Fruit fly (Drosophila melanogaster) whole organism, embryonic: ENCODE results near the gene CG6441.

Source experiments
- Abd-B ChIP-seq: fragments of 200-800 bp; sonication (Bioruptor generic); optimal IDR thresholded peaks from 2 replicates; lab custom pipeline; 2018; ENCODE audit warnings: missing biosample characterization, mild to moderate bottlenecking, missing genetic modification characterization, moderate library complexity
- CG10147 ChIP-seq: fragments of 200-800 bp; sonication (Bioruptor generic); optimal IDR thresholded peaks from 2 replicates; lab custom pipeline; 2019; ENCODE audit warnings: missing biosample characterization, mild to moderate bottlenecking, missing genetic modification characterization, moderate library complexity
- CG10274 ChIP-seq: fragments of 200-800 bp; sonication (Bioruptor generic); optimal IDR thresholded peaks from 3 replicates; lab custom pipeline; 2017; ENCODE audit warnings: missing biosample characterization, mild to moderate bottlenecking, missing genetic modification characterization
- CG10654 ChIP-seq: fragments of 200-800 bp; sonication (Bioruptor generic); optimal IDR thresholded peaks from 2 replicates; lab custom pipeline; 2016; ENCODE audit warnings: missing biosample characterization, missing genetic modification characterization
- CG11247 ChIP-seq: fragments of 200-800 bp; sonication (Bioruptor generic); IDR thresholded peaks from 2 replicates; pipeline ENCODE4 v1.3.6; 2022; ENCODE audit warnings: missing biosample characterization, missing genetic modification characterization
- CG12104 ChIP-seq: fragments of 200-800 bp; sonication (Bioruptor generic); optimal IDR thresholded peaks from 3 replicates; lab custom pipeline; 2016; ENCODE audit warnings: missing biosample characterization, missing genetic modification characterization
- CG12299 ChIP-seq: fragments of 200-800 bp; sonication (Bioruptor generic); optimal IDR thresholded peaks from 2 replicates; lab custom pipeline; 2018; ENCODE audit warnings: missing biosample characterization, mild to moderate bottlenecking, missing genetic modification characterization
- CG12391 ChIP-seq: fragments of 200-800 bp; sonication (Bioruptor generic); optimal IDR thresholded peaks from 3 replicates; lab custom pipeline; 2018; ENCODE audit warnings: missing biosample characterization, mild to moderate bottlenecking, missing genetic modification characterization, moderate library complexity
- CG12942 ChIP-seq: fragments of 200-800 bp; sonication (Bioruptor generic); optimal IDR thresholded peaks from 3 replicates; lab custom pipeline; 2016; ENCODE audit warnings: missing biosample characterization, missing genetic modification characterization
- CG13424 ChIP-seq: fragments of 200-800 bp; sonication (Bioruptor generic); optimal IDR thresholded peaks from 2 replicates; lab custom pipeline; 2019; ENCODE audit warnings: missing biosample characterization, mild to moderate bottlenecking, missing genetic modification characterization, moderate library complexity
- CG13624 ChIP-seq: fragments of 200-800 bp; sonication (Bioruptor generic); optimal IDR thresholded peaks from 2 replicates; lab custom pipeline; 2016; ENCODE audit warnings: missing biosample characterization, missing genetic modification characterization
- CG14014 ChIP-seq: fragments of 200-800 bp; sonication (Bioruptor generic); IDR thresholded peaks from 2 replicates; pipeline ENCODE4 v1.3.6; 2022; ENCODE audit warnings: missing biosample characterization, missing genetic modification characterization
- CG14667 ChIP-seq: fragments of 200-800 bp; sonication (Bioruptor generic); IDR thresholded peaks from 2 replicates; pipeline ENCODE4 v1.3.6; 2022; ENCODE audit warnings: missing biosample characterization, missing genetic modification characterization
- CG15269 ChIP-seq: fragments of 200-800 bp; sonication (Bioruptor generic); optimal IDR thresholded peaks from 2 replicates; lab custom pipeline; 2018; ENCODE audit warnings: missing biosample characterization, mild to moderate bottlenecking, missing genetic modification characterization, moderate library complexity
- CG1792 ChIP-seq: fragments of 200-800 bp; sonication (Bioruptor generic); optimal IDR thresholded peaks from 2 replicates; lab custom pipeline; 2016; ENCODE audit warnings: missing biosample characterization, missing genetic modification characterization
- CG18619 ChIP-seq: fragments of 200-800 bp; sonication (Bioruptor generic); optimal IDR thresholded peaks from 3 replicates; lab custom pipeline; 2017; ENCODE audit warnings: missing biosample characterization, mild to moderate bottlenecking, missing genetic modification characterization
- CG2202 ChIP-seq: fragments of 200-800 bp; sonication (Bioruptor generic); optimal IDR thresholded peaks from 2 replicates; lab custom pipeline; 2018; ENCODE audit warnings: missing biosample characterization, mild to moderate bottlenecking, missing genetic modification characterization
- CG4282 ChIP-seq: fragments of 200-800 bp; sonication (Bioruptor generic); optimal IDR thresholded peaks from 2 replicates; lab custom pipeline; 2016; ENCODE audit warnings: missing biosample characterization, missing genetic modification characterization
- CG43689 ChIP-seq: fragments of 200-800 bp; sonication (Bioruptor generic); IDR thresholded peaks from 2 replicates; pipeline ENCODE4 v1.3.6; 2022; ENCODE audit warnings: missing biosample characterization, missing genetic modification characterization
- Dref ChIP-seq: fragments of 200-800 bp; sonication (Bioruptor generic); IDR thresholded peaks from 2 replicates; pipeline ENCODE4 v1.3.6; 2022; ENCODE audit warnings: missing biosample characterization, missing genetic modification characterization
- Ets97D ChIP-seq: fragments of 200-800 bp; sonication (Bioruptor generic); optimal IDR thresholded peaks from 3 replicates; lab custom pipeline; 2016; ENCODE audit warnings: missing biosample characterization, missing genetic modification characterization
- GATAe ChIP-seq: fragments of 200-800 bp; sonication (Bioruptor generic); conservative IDR thresholded peaks from 2 replicates; pipeline ENCODE4 v1.3.6; 2022; ENCODE audit warnings: missing biosample characterization, missing genetic modification characterization
- HmgD ChIP-seq: fragments of 200-800 bp; sonication (Bioruptor generic); optimal IDR thresholded peaks from 3 replicates; lab custom pipeline; 2016; ENCODE audit warnings: missing biosample characterization, missing genetic modification characterization
- Hr51 ChIP-seq, 2 experiments: fragments of 200-800 bp; sonication (Bioruptor generic); optimal IDR thresholded peaks; 2 replicates in 1 of 2; 3 replicates in 1 of 2; lab custom pipeline; 2016 to 2018; ENCODE audit warnings: missing biosample characterization in 2 of 2, missing genetic modification characterization in 2 of 2, mild to moderate bottlenecking in 1 of 2, moderate library complexity in 1 of 2
- Lpt ChIP-seq: fragments of >200 bp; optimal IDR thresholded peaks from 2 replicates; lab custom pipeline; 2018; ENCODE audit warnings: missing biosample characterization, missing genetic modification characterization
- Mad ChIP-seq: fragments of 200-800 bp; sonication (Bioruptor generic); optimal IDR thresholded peaks from 2 replicates; lab custom pipeline; 2016; ENCODE audit warnings: missing biosample characterization, missing genetic modification characterization
- Myb ChIP-seq: fragments of 200-800 bp; sonication (Bioruptor generic); optimal IDR thresholded peaks from 2 replicates; lab custom pipeline; 2016; ENCODE audit warnings: missing biosample characterization, missing genetic modification characterization
- Nf-YC ChIP-seq: fragments of 200-800 bp; optimal IDR thresholded peaks from 3 replicates; lab custom pipeline; 2019; ENCODE audit warnings: missing biosample characterization, mild to moderate bottlenecking, missing genetic modification characterization, moderate library complexity
- Pdp1 ChIP-seq, 2 experiments: fragments of 200-800 bp; sonication (Bioruptor generic); optimal IDR thresholded peaks; 3 replicates each; lab custom pipeline; 2016; ENCODE audit warnings: missing biosample characterization in 2 of 2, missing genetic modification characterization in 2 of 2, mild to moderate bottlenecking in 1 of 2, moderate library complexity in 1 of 2
- Sox100B ChIP-seq: fragments of 200-800 bp; sonication (Bioruptor generic); optimal IDR thresholded peaks from 3 replicates; lab custom pipeline; 2018; ENCODE audit warnings: missing biosample characterization, mild to moderate bottlenecking, missing genetic modification characterization
- Taf1 ChIP-seq: fragments of 200-800 bp; sonication (Bioruptor generic); IDR thresholded peaks from 2 replicates; pipeline ENCODE4 v1.3.6; 2022; ENCODE audit warnings: missing biosample characterization, missing genetic modification characterization
- ac ChIP-seq: fragments of 200-800 bp; sonication (Bioruptor generic); optimal IDR thresholded peaks from 3 replicates; lab custom pipeline; 2017; ENCODE audit warnings: missing biosample characterization, mild to moderate bottlenecking, missing genetic modification characterization
- amos ChIP-seq: fragments of 200-800 bp; sonication (Bioruptor generic); IDR thresholded peaks from 2 replicates; pipeline ENCODE4 v1.3.6; 2022; ENCODE audit warnings: missing biosample characterization, missing genetic modification characterization; ENCODE audit not compliant: partially characterized antibody
- ato ChIP-seq: fragments of 200-800 bp; sonication (Bioruptor generic); IDR thresholded peaks from 2 replicates; pipeline ENCODE4 v1.3.6; 2022; ENCODE audit warnings: missing biosample characterization, missing genetic modification characterization; ENCODE audit not compliant: partially characterized antibody
- btn ChIP-seq: fragments of 200-800 bp; sonication (Bioruptor generic); optimal IDR thresholded peaks from 2 replicates; lab custom pipeline; 2016; ENCODE audit warnings: missing biosample characterization, missing genetic modification characterization
- cg ChIP-seq: fragments of 200-800 bp; sonication (Bioruptor generic); optimal IDR thresholded peaks from 3 replicates; lab custom pipeline; 2019; ENCODE audit warnings: missing biosample characterization, mild to moderate bottlenecking, missing genetic modification characterization, moderate library complexity
- ci ChIP-seq: fragments of 200-800 bp; sonication (Bioruptor generic); IDR thresholded peaks from 3 replicates; pipeline ENCODE4 v1.3.6; 2022; ENCODE audit warnings: missing biosample characterization, missing genetic modification characterization
- danr ChIP-seq: fragments of 200-800 bp; sonication (Bioruptor generic); IDR thresholded peaks from 2 replicates; pipeline ENCODE4 v1.3.6; 2022; ENCODE audit warnings: missing biosample characterization, missing genetic modification characterization
- eve ChIP-seq, 2 experiments: fragments of >200 bp; optimal IDR thresholded peaks; 2 replicates each; lab custom pipeline; 2017; ENCODE audit warnings: missing biosample characterization in 2 of 2, missing genetic modification characterization in 2 of 2
- hb ChIP-seq: fragments of 200-800 bp; sonication (Bioruptor generic); IDR thresholded peaks from 3 replicates; pipeline ENCODE4 v1.3.6; 2022; ENCODE audit warnings: missing biosample characterization, missing genetic modification characterization; ENCODE audit not compliant: partially characterized antibody
- odd ChIP-seq: fragments of 200-800 bp; sonication (Bioruptor generic); optimal IDR thresholded peaks from 2 replicates; lab custom pipeline; 2017; ENCODE audit warnings: missing biosample characterization, mild to moderate bottlenecking, missing genetic modification characterization
- p53 ChIP-seq: fragments of 200-800 bp; sonication (Bioruptor generic); optimal IDR thresholded peaks from 2 replicates; lab custom pipeline; 2016; ENCODE audit warnings: missing biosample characterization, missing genetic modification characterization
- pros ChIP-seq: fragments of 200-800 bp; sonication (Bioruptor generic); optimal IDR thresholded peaks from 3 replicates; lab custom pipeline; 2019; ENCODE audit warnings: missing biosample characterization, mild to moderate bottlenecking, missing genetic modification characterization, moderate library complexity
- sc ChIP-seq, 3 experiments: fragments of >200 bp in 2 of 3; fragments of 200-800 bp in 1 of 3; sonication (Bioruptor generic) in 1 of 3; optimal IDR thresholded peaks; 2 replicates in 2 of 3; 3 replicates in 1 of 3; lab custom pipeline; 2017; ENCODE audit warnings: mild to moderate bottlenecking in 1 of 3, missing biosample characterization in 1 of 3, missing genetic modification characterization in 1 of 3, missing genetic modification reagents in 1 of 3
- sd ChIP-seq: fragments of 200-800 bp; sonication (Bioruptor generic); optimal IDR thresholded peaks from 3 replicates; lab custom pipeline; 2018; ENCODE audit warnings: missing biosample characterization, mild to moderate bottlenecking, missing genetic modification characterization, moderate library complexity
- sima ChIP-seq: fragments of 200-800 bp; sonication (Bioruptor generic); optimal IDR thresholded peaks from 2 replicates; lab custom pipeline; 2016; ENCODE audit warnings: missing biosample characterization, missing genetic modification characterization
- sna ChIP-seq: fragments of 200-800 bp; sonication (Bioruptor generic); IDR thresholded peaks from 2 replicates; pipeline ENCODE4 v1.3.6; 2022; ENCODE audit warnings: missing biosample characterization, missing genetic modification characterization; ENCODE audit not compliant: partially characterized antibody
- ssp ChIP-seq: fragments of 200-800 bp; sonication (Bioruptor generic); IDR thresholded peaks from 2 replicates; pipeline ENCODE4 v1.3.6; 2022; ENCODE audit warnings: missing biosample characterization, missing genetic modification characterization
- stc ChIP-seq: fragments of 200-800 bp; sonication (Bioruptor generic); IDR thresholded peaks from 2 replicates; pipeline ENCODE4 v1.3.6; 2022; ENCODE audit warnings: missing biosample characterization, missing genetic modification characterization
- vnd ChIP-seq: fragments of 200-800 bp; sonication (Bioruptor generic); IDR thresholded peaks from 3 replicates; pipeline ENCODE4 v1.3.6; 2022; ENCODE audit warnings: missing biosample characterization, missing genetic modification characterization; ENCODE audit not compliant: partially characterized antibody

Gene CG6441

DNA sequence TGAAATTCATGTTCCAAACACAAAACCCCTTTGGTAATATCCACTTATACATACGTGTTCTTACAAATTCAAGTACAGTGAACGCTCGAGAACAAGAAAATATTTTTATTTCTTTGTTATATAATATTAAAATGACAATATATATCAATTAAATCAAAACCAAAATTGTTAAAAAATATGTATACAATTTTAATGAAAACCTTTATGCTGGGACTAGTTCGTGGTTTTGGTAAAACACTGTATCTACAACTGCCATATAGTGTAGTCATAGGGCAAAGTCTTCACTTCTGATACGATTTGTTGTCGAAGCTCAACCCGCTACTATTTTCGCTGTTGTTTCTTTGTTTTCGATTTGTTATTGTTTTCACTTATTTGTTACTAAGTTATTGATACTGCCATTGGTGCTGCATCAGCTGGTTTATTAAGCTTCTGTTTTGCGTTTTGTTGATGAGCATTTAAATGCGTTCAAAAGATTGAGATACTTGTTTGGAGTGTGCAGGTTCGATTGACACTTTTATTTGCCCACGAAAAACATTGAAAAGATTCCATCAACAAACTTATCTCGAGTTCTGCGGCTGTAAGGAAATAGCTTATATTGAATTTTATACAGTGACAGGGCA, 39.7 kb upstream of the CG6441 start (continued):
- TF ChIP-seq CG12391 (tag; lab: Kevin White, UChicago) (peak; percentile 35), ci (GFP tag; lab: Robert Waterston, UW) (no peak), CG10147 (GFP tag; lab: Kevin White, UChicago) (no peak), sd (tag; lab: Kevin White, UChicago) (no peak), CG12942 (GFP tag; lab: Kevin White, UChicago) (no peak), CG10654 (GFP tag; lab: Kevin White, UChicago) (no peak), btn (GFP tag; lab: Kevin White, UChicago) (no peak), pros (GFP tag; lab: Kevin White, UChicago) (no peak), CG14667 (no peak), stc (no peak; the same call in 1 of the 2 replicates), ac (GFP tag; lab: Kevin White, UChicago) (no peak), Ets97D (no peak), Lpt (no peak), sna (GFP tag; lab: Robert Waterston, UW) (no peak), odd (GFP tag; lab: Kevin White, UChicago) (no peak), CG13424 (tag; lab: Kevin White, UChicago) (peak; percentile 43), CG12299 (peak; percentile 28), CG15269 (peak; percentile 64), CG18619 (no peak), Nf-YC (no peak), CG1792 (GFP tag; lab: Kevin White, UChicago) (no peak), amos (no peak), cg (GFP tag; lab: Kevin White, UChicago) (no peak), GATAe (no peak), Taf1 (GFP tag; lab: Robert Waterston, UW) (peak; percentile 74), CG43689 (no peak), ato (GFP tag; lab: Robert Waterston, UW) (no peak), sc (optimal IDR thresholded peaks at IDR 0.05; lab: Kevin White, UChicago) (no peak), sc (GFP tag; optimal IDR thresholded peaks at IDR 0.05; lab: Kevin White, UChicago) (no peak), sima (GFP tag; lab: Kevin White, UChicago) (no peak), Sox100B (peak; percentile 11), CG12104 (GFP tag; lab: Kevin White, UChicago) (no peak), Hr51 (GFP tag; optimal IDR thresholded peaks at IDR 0.05; lab: Kevin White, UChicago) (peak in 1 of 2 experiments; percentile 28), HmgD (no peak), Myb (GFP tag; lab: Kevin White, UChicago) (no peak), CG13624 (GFP tag; lab: Kevin White, UChicago) (no peak), danr (GFP tag; lab: Robert Waterston, UW) (no peak), Pdp1 (GFP tag; optimal IDR thresholded peaks at IDR 0.05; lab: Kevin White, UChicago) (no peak), CG2202 (tag; lab: Kevin White, UChicago) (no peak), Abd-B (GFP tag; lab: Kevin White, UChicago) (peak; percentile 3), CG11247 (GFP tag; lab: Robert Waterston, UW) (peak; percentile 60; the same call in 1 of the 2 replicates), CG14014 (GFP tag; lab: Robert Waterston, UW) (peak; percentile 69; the same call in 1 of the 2 replicates), CG10274 (no peak), p53 (GFP tag; lab: Kevin White, UChicago) (no peak), ssp (GFP tag; lab: Robert Waterston, UW) (no peak), eve (GFP tag; optimal IDR thresholded peaks at IDR 0.05; lab: Kevin White, UChicago) (no peak), vnd (GFP tag; lab: Robert Waterston, UW) (no peak), Mad (GFP tag; lab: Kevin White, UChicago) (no peak), hb (GFP tag; lab: Robert Waterston, UW) (no peak), Dref (GFP tag; lab: Robert Waterston, UW) (no peak), CG4282 (GFP tag; lab: Kevin White, UChicago) (no peak)
